Worm (Caenorhabditis elegans) whole organism, L1 larva: ENCODE measurements around the gene pelo-1.

Source experiments
- C04F5.9 ChIP-seq: sonication (generic microtip); optimal IDR thresholded peaks from 2 replicates; lab custom pipeline; 2016; ENCODE audit warnings: missing genetic modification characterization, missing compliant biosample characterization
- C16A3.4 ChIP-seq: fragments of 150-350 bp; optimal IDR thresholded peaks from 2 replicates; lab custom pipeline; 2014; ENCODE audit warnings: missing biosample characterization, missing genetic modification characterization
- C34B4.2 ChIP-seq: sonication (generic microtip); optimal IDR thresholded peaks from 2 replicates; lab custom pipeline; 2017; ENCODE audit warnings: mild to moderate bottlenecking, missing genetic modification characterization, missing compliant biosample characterization
- aha-1 ChIP-seq: fragments of 150-350 bp; optimal IDR thresholded peaks from 2 replicates; lab custom pipeline; 2014; ENCODE audit warnings: missing biosample characterization, missing genetic modification characterization
- alr-1 ChIP-seq: fragments of 200-800 bp; sonication (Bioruptor generic); optimal IDR thresholded peaks from 2 replicates; lab custom pipeline; 2018; ENCODE audit warnings: borderline replicate concordance, mild to moderate bottlenecking, missing genetic modification characterization, missing compliant biosample characterization
- aly-2 ChIP-seq: fragments of 150-350 bp; optimal IDR thresholded peaks from 2 replicates; lab custom pipeline; 2014; ENCODE audit warnings: missing biosample characterization, missing genetic modification characterization
- ama-1 ChIP-seq: fragments of 150-350 bp; optimal IDR thresholded peaks from 2 replicates; lab custom pipeline; 2014
- ceh-82 ChIP-seq, 3 experiments: fragments of 150-350 bp in 1 of 3; sonication (generic microtip) in 2 of 3; optimal IDR thresholded peaks; 2 replicates each; lab custom pipeline; 2014 to 2017; ENCODE audit warnings: missing biosample characterization in 3 of 3, missing genetic modification characterization in 3 of 3
- ceh-88 ChIP-seq: fragments of 200-800 bp; sonication (Bioruptor generic); IDR thresholded peaks from 2 replicates; pipeline ENCODE4 v1.3.6; 2022; ENCODE audit warnings: missing genetic modification characterization, missing compliant biosample characterization
- ceh-90 ChIP-seq: sonication (generic microtip); optimal IDR thresholded peaks from 2 replicates; lab custom pipeline; 2016; ENCODE audit warnings: missing genetic modification characterization, missing compliant biosample characterization
- ces-1 ChIP-seq: fragments of 150-350 bp; optimal IDR thresholded peaks from 2 replicates; lab custom pipeline; 2014; ENCODE audit warnings: missing biosample characterization, missing genetic modification reagents, missing genetic modification characterization
- dpl-1 ChIP-seq, 3 experiments: fragments of 150-350 bp in 2 of 3; sonication (generic microtip) in 1 of 3; optimal IDR thresholded peaks; 2 replicates each; lab custom pipeline; 2014 to 2017; ENCODE audit warnings: missing biosample characterization in 3 of 3, missing genetic modification characterization in 3 of 3, missing genetic modification reagents in 3 of 3
- dsc-1 ChIP-seq: sonication (generic microtip); optimal IDR thresholded peaks from 2 replicates; lab custom pipeline; 2016; ENCODE audit warnings: mild to moderate bottlenecking, missing genetic modification characterization, missing compliant biosample characterization
- egl-13 ChIP-seq: sonication (generic microtip); optimal IDR thresholded peaks from 2 replicates; lab custom pipeline; 2016; ENCODE audit warnings: missing genotype, missing genetic modification reagents, missing genetic modification characterization, missing compliant biosample characterization
- egl-27 ChIP-seq, 2 experiments: fragments of 150-350 bp in 1 of 2; sonication (generic microtip); optimal IDR thresholded peaks; 3 replicates each; lab custom pipeline; 2017 to 2018; ENCODE audit warnings: missing biosample characterization in 2 of 2, missing genetic modification characterization in 2 of 2, missing genetic modification reagents in 2 of 2
- elt-2 ChIP-seq: sonication (generic microtip); optimal IDR thresholded peaks from 2 replicates; lab custom pipeline; 2016; ENCODE audit warnings: missing genetic modification characterization, mild to moderate bottlenecking, inconsistent platforms, missing compliant biosample characterization, missing genetic modification reagents
- elt-3 ChIP-seq, 6 experiments: fragments of 150-350 bp in 1 of 6; sonication (generic microtip); optimal IDR thresholded peaks; 2 replicates each; lab custom pipeline; 2017 to 2018; ENCODE audit warnings: missing biosample characterization in 6 of 6, missing genetic modification characterization in 6 of 6, inconsistent platforms in 1 of 6
- ets-5 ChIP-seq: fragments of 200-800 bp; sonication (Bioruptor generic); IDR thresholded peaks from 2 replicates; pipeline ENCODE4 v1.3.6; 2022; ENCODE audit warnings: missing genetic modification characterization, missing compliant biosample characterization
- fkh-10 ChIP-seq: sonication (generic microtip); optimal IDR thresholded peaks from 2 replicates; lab custom pipeline; 2017; ENCODE audit warnings: missing biosample characterization, missing genetic modification reagents, missing genetic modification characterization
- fkh-4 ChIP-seq: sonication (generic microtip); optimal IDR thresholded peaks from 2 replicates; lab custom pipeline; 2016; ENCODE audit warnings: missing compliant biosample characterization, missing genetic modification characterization, borderline replicate concordance
- fos-1 ChIP-seq: fragments of 150-350 bp; optimal IDR thresholded peaks from 2 replicates; lab custom pipeline; 2014; ENCODE audit warnings: missing biosample characterization, missing genetic modification characterization
- grh-1 ChIP-seq: fragments of 200-800 bp; sonication (Bioruptor generic); IDR thresholded peaks from 2 replicates; pipeline ENCODE4 v1.3.6; 2022; ENCODE audit warnings: missing genetic modification reagents, missing genetic modification characterization, missing compliant biosample characterization
- hlh-17 ChIP-seq: fragments of 200-800 bp; sonication (Bioruptor generic); optimal IDR thresholded peaks from 2 replicates; lab custom pipeline; 2018; ENCODE audit warnings: missing genetic modification characterization, mild to moderate bottlenecking, missing compliant biosample characterization, moderate library complexity, borderline replicate concordance
- lin-13 ChIP-seq: fragments of 150-350 bp; optimal IDR thresholded peaks from 2 replicates; lab custom pipeline; 2014; ENCODE audit warnings: missing biosample characterization, missing genetic modification reagents, missing genetic modification characterization
- lin-14 ChIP-seq: fragments of 200-800 bp; sonication (Bioruptor generic); optimal IDR thresholded peaks from 2 replicates; lab custom pipeline; 2018; ENCODE audit warnings: mild to moderate bottlenecking, missing genetic modification characterization, moderate library complexity, missing compliant biosample characterization
- lin-15B ChIP-seq: fragments of 150-350 bp; sonication (generic microtip); optimal IDR thresholded peaks from 3 replicates; lab custom pipeline; 2014; ENCODE audit warnings: missing biosample characterization, missing genetic modification characterization
- lin-35 ChIP-seq, 2 experiments: fragments of 150-350 bp; optimal IDR thresholded peaks; 2 replicates each; lab custom pipeline; 2014; ENCODE audit warnings: missing biosample characterization in 2 of 2, missing genetic modification characterization in 2 of 2, missing genetic modification reagents in 2 of 2
- lir-3 ChIP-seq: sonication (generic microtip); optimal IDR thresholded peaks from 2 replicates; lab custom pipeline; 2016; ENCODE audit warnings: mild to moderate bottlenecking, missing genetic modification characterization, moderate library complexity, missing compliant biosample characterization; ENCODE audit not compliant: poor library complexity
- lsy-2 ChIP-seq, 2 experiments: fragments of 150-350 bp; optimal IDR thresholded peaks; 2 replicates each; lab custom pipeline; 2014; ENCODE audit warnings: missing biosample characterization in 2 of 2, missing genetic modification characterization in 2 of 2
- nhr-12 ChIP-seq: sonication (generic microtip); optimal IDR thresholded peaks from 2 replicates; lab custom pipeline; 2017; ENCODE audit warnings: missing biosample characterization, missing genetic modification characterization
- nhr-19 ChIP-seq: fragments of 200-800 bp; sonication (Bioruptor generic); conservative IDR thresholded peaks from 2 replicates; pipeline ENCODE4 v1.3.6; 2022; ENCODE audit warnings: missing genetic modification characterization, missing compliant biosample characterization
- nhr-20 ChIP-seq: sonication (generic microtip); optimal IDR thresholded peaks from 2 replicates; lab custom pipeline; 2016; ENCODE audit warnings: mild to moderate bottlenecking, missing genetic modification characterization, missing compliant biosample characterization
- nhr-28 ChIP-seq: fragments of 150-350 bp; optimal IDR thresholded peaks from 2 replicates; lab custom pipeline; 2014; ENCODE audit warnings: missing biosample characterization, missing genetic modification characterization
- nhr-71 ChIP-seq: sonication (generic microtip); optimal IDR thresholded peaks from 2 replicates; lab custom pipeline; 2016; ENCODE audit warnings: mild to moderate bottlenecking, missing genetic modification characterization, moderate library complexity, missing compliant biosample characterization
- nhr-77 ChIP-seq: fragments of 150-350 bp; optimal IDR thresholded peaks from 2 replicates; lab custom pipeline; 2014; ENCODE audit warnings: missing biosample characterization, missing genetic modification characterization
- nhr-84 ChIP-seq: sonication (generic microtip); optimal IDR thresholded peaks from 2 replicates; lab custom pipeline; 2017; ENCODE audit warnings: missing biosample characterization, missing genetic modification characterization
- pag-3 ChIP-seq: sonication (generic microtip); optimal IDR thresholded peaks from 2 replicates; lab custom pipeline; 2017; ENCODE audit warnings: missing genetic modification characterization, mild to moderate bottlenecking, missing compliant biosample characterization, antibody characterized with exemption, borderline replicate concordance; ENCODE audit not compliant: insufficient read depth
- pax-3 ChIP-seq: fragments of 200-800 bp; sonication (Bioruptor generic); optimal IDR thresholded peaks from 2 replicates; lab custom pipeline; 2018; ENCODE audit warnings: mild to moderate bottlenecking, missing genetic modification characterization, moderate library complexity, missing compliant biosample characterization
- rnt-1 ChIP-seq: sonication (generic microtip); optimal IDR thresholded peaks from 2 replicates; lab custom pipeline; 2016; ENCODE audit warnings: mild to moderate bottlenecking, missing genetic modification characterization, moderate library complexity, missing compliant biosample characterization
- skn-1 ChIP-seq: fragments of 150-350 bp; optimal IDR thresholded peaks from 2 replicates; lab custom pipeline; 2014; ENCODE audit warnings: missing biosample characterization, missing genetic modification characterization
- snpc-4 ChIP-seq: fragments of 150-350 bp; optimal IDR thresholded peaks from 2 replicates; lab custom pipeline; 2014; ENCODE audit warnings: missing biosample characterization, missing genetic modification characterization
- snu-23 ChIP-seq: sonication (generic microtip); optimal IDR thresholded peaks from 2 replicates; lab custom pipeline; 2016; ENCODE audit warnings: missing genetic modification characterization, missing compliant biosample characterization
- tlp-1 ChIP-seq: fragments of 150-350 bp; optimal IDR thresholded peaks from 2 replicates; lab custom pipeline; 2014; ENCODE audit warnings: missing biosample characterization, missing genetic modification characterization
- unc-30 ChIP-seq: sonication (generic microtip); optimal IDR thresholded peaks from 2 replicates; lab custom pipeline; 2017; ENCODE audit warnings: missing biosample characterization, missing genetic modification characterization
- unc-62 ChIP-seq: fragments of 150-350 bp; optimal IDR thresholded peaks from 2 replicates; lab custom pipeline; 2014; ENCODE audit warnings: missing biosample characterization, missing genetic modification reagents, missing genetic modification characterization
- unc-86 ChIP-seq: sonication (generic microtip); optimal IDR thresholded peaks from 2 replicates; lab custom pipeline; 2016; ENCODE audit warnings: missing genetic modification characterization, missing compliant biosample characterization
- unc-98 ChIP-seq: fragments of 200-800 bp; sonication (Bioruptor generic); IDR thresholded peaks from 2 replicates; pipeline ENCODE4 v1.3.6; 2022; ENCODE audit warnings: missing genetic modification characterization, missing compliant biosample characterization
- vab-15 ChIP-seq: sonication (generic microtip); optimal IDR thresholded peaks from 2 replicates; lab custom pipeline; 2017; ENCODE audit warnings: missing genotype, mild to moderate bottlenecking, missing genetic modification characterization, missing compliant biosample characterization
- zag-1 ChIP-seq: fragments of 150-350 bp; optimal IDR thresholded peaks from 2 replicates; lab custom pipeline; 2014; ENCODE audit warnings: missing biosample characterization, missing genetic modification characterization
- zip-4 ChIP-seq: fragments of 200-800 bp; sonication (Bioruptor generic); optimal IDR thresholded peaks from 2 replicates; lab custom pipeline; 2018; ENCODE audit warnings: mild to moderate bottlenecking, missing genetic modification characterization, moderate library complexity, missing compliant biosample characterization
- ztf-11 ChIP-seq, 2 experiments: sonication (generic microtip); optimal IDR thresholded peaks; 2 replicates each; lab custom pipeline; 2016 to 2017; ENCODE audit warnings: missing genetic modification characterization in 2 of 2, missing biosample characterization in 1 of 2, missing compliant biosample characterization in 1 of 2

pelo-1 gene

ce11 chrIII:4196301-4196987 lies 7.6 kb downstream of the pelo-1 start (continued):
- peak; percentile 24 for TF ChIP-seq egl-13 (tag; lab: Kevin White, UChicago)
- TF ChIP-seq aly-2 (tag; lab: Kevin White, UChicago): no peak
- TF ChIP-seq nhr-77 (tag; lab: Kevin White, UChicago): peak; percentile 2
- no peak for TF ChIP-seq ets-5
- no peak for TF ChIP-seq pag-3
- TF ChIP-seq pax-3 (tag; lab: Kevin White, UChicago): peak; percentile 64
- TF ChIP-seq elt-3 (tag; optimal IDR thresholded peaks at IDR 0.05; lab: Kevin White, UChicago): no peak
- TF ChIP-seq zip-4 (GFP tag; lab: Kevin White, UChicago): peak; percentile 15
- peak; percentile 42 for TF ChIP-seq fkh-10 (GFP tag; lab: Kevin White, UChicago)
- no peak for TF ChIP-seq alr-1
- TF ChIP-seq vab-15: no peak
- TF ChIP-seq ces-1: no peak
- TF ChIP-seq nhr-71 (tag; lab: Kevin White, UChicago): peak; percentile 84
- peak; percentile 47 to 71 (median 47) for TF ChIP-seq dpl-1 (GFP tag; optimal IDR thresholded peaks at IDR 0.05; lab: Kevin White, UChicago)
- TF ChIP-seq lin-35 (GFP tag; optimal IDR thresholded peaks at IDR 0.05; lab: Kevin White, UChicago): peak in 1 of 2 experiments; percentile 69
- no peak for TF ChIP-seq nhr-12 (tag; lab: Kevin White, UChicago)
- TF ChIP-seq lin-13 (GFP tag; lab: Kevin White, UChicago): no peak
- TF ChIP-seq C04F5.9 (tag; lab: Kevin White, UChicago): no peak
- peak; percentile 60 for TF ChIP-seq snu-23 (GFP tag; lab: Kevin White, UChicago)
- no peak for TF ChIP-seq C34B4.2 (tag; lab: Kevin White, UChicago)
- TF ChIP-seq snpc-4 (tag; lab: Kevin White, UChicago): peak; percentile 51
- TF ChIP-seq zag-1: no peak
- TF ChIP-seq ztf-11 (tag; optimal IDR thresholded peaks at IDR 0.05; lab: Kevin White, UChicago): peak in 1 of 2 experiments; percentile 58
- TF ChIP-seq lin-15B (tag; lab: Kevin White, UChicago): peak; percentile 59
- TF ChIP-seq dsc-1 (tag; lab: Kevin White, UChicago): peak; percentile 40
- TF ChIP-seq nhr-20 (tag; lab: Kevin White, UChicago): peak; percentile 50
- no peak for TF ChIP-seq aha-1 (tag; lab: Kevin White, UChicago)
- no peak for TF ChIP-seq egl-27 (tag; optimal IDR thresholded peaks at IDR 0.05; lab: Kevin White, UChicago)
- no peak for TF ChIP-seq nhr-28
- no peak for TF ChIP-seq hlh-17 (GFP tag; lab: Kevin White, UChicago)
- TF ChIP-seq rnt-1 (tag; lab: Kevin White, UChicago): peak; percentile 92
- TF ChIP-seq C16A3.4 (tag; lab: Kevin White, UChicago): peak; percentile 21
- no peak for TF ChIP-seq tlp-1 (tag; lab: Kevin White, UChicago)
- TF ChIP-seq ceh-82 (tag; optimal IDR thresholded peaks at IDR 0.05; lab: Kevin White, UChicago): peak; percentile 18 to 85 (median 30)
- no peak for TF ChIP-seq elt-2 (tag; lab: Kevin White, UChicago)
- TF ChIP-seq ceh-90 (tag; lab: Kevin White, UChicago): peak; percentile 82
- peak; percentile 75 for TF ChIP-seq skn-1 (tag; lab: Kevin White, UChicago)
- TF ChIP-seq nhr-84 (tag; lab: Kevin White, UChicago): no peak
- peak; percentile 83 for TF ChIP-seq lin-14
- peak; percentile 3 for TF ChIP-seq fos-1 (tag; lab: Kevin White, UChicago)
- TF ChIP-seq lsy-2 (tag; optimal IDR thresholded peaks at IDR 0.05; lab: Kevin White, UChicago): peak; percentile 68 to 78
- TF ChIP-seq unc-98: 0 out of 2 replicates have a peak, but pooled peaks have one; percentile 49
- no peak for TF ChIP-seq grh-1 (GFP tag; lab: Robert Waterston, UW)
- peak; percentile 56 for TF ChIP-seq nhr-19 (GFP tag; lab: Robert Waterston, UW)
- TF ChIP-seq ceh-88 (GFP tag; lab: Robert Waterston, UW): peak; percentile 38; the same call in 1 of the 2 replicates
- TF ChIP-seq unc-86 (tag; lab: Kevin White, UChicago): peak; percentile 73
- TF ChIP-seq lir-3 (tag; lab: Kevin White, UChicago): peak; percentile 88
- TF ChIP-seq unc-30 (tag; lab: Kevin White, UChicago): no peak
- no peak for TF ChIP-seq unc-62 (GFP tag; lab: Kevin White, UChicago)
- TF ChIP-seq fkh-4 (tag; lab: Kevin White, UChicago): peak; percentile 47
- no peak for TF ChIP-seq ama-1 (lab: Kevin White, UChicago)
